Fruit fly (Drosophila melanogaster): Measurements from ENCODE around the gene CG13731.
A peak's percentile ranks its signal among the peaks of the same experiment; 100 is the strongest.

The CG13731 gene

DNA sequence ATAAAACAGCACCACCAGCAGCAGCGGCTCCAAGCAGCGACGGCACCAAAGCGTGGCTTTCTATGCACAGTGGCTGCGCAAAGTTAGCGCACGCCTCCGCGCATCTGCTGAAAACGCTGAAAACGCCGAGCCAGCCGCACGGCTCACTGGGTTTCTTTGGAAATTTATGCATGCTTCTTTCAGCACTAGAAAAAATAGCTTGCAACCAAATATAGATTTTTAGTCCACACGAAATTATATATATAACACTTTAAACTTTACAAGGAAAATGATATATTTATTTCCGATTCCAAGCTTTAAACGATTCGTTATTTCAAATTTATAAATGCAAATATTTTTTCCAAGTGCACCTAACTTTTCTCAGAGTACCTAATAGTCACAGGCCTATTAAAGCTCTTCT, 15.9 kb upstream of the CG13731 start (continued):
- TF ChIP-seq phol (tag; optimal IDR thresholded peaks at IDR 0.05) (peak; percentile 54), Dfd (GFP tag; optimal IDR thresholded peaks at IDR 0.05) (no peak), jigr1 (GFP tag; IDR thresholded peaks at IDR 0.05) (no peak), ttk (GFP tag; IDR thresholded peaks at IDR 0.05) (no peak), CG31365 (tag; optimal IDR thresholded peaks at IDR 0.05) (no peak), CG43689 (GFP tag; IDR thresholded peaks at IDR 0.05) (no peak), cato (GFP tag; optimal IDR thresholded peaks at IDR 0.05; ENCODE audit: borderline replicate concordance) (peak; percentile 7), salm (tag; optimal IDR thresholded peaks at IDR 0.05) (no peak), tup (GFP tag; optimal IDR thresholded peaks at IDR 0.05) (no peak), Dp (GFP tag; optimal IDR thresholded peaks at IDR 0.05) (no peak), bigmax (GFP tag; optimal IDR thresholded peaks at IDR 0.05) (no peak), CG7786 (GFP tag; optimal IDR thresholded peaks at IDR 0.05) (no peak), gce (GFP tag; IDR thresholded peaks at IDR 0.05) (no peak), Six4 (GFP tag; optimal IDR thresholded peaks at IDR 0.05) (peak; percentile 21), CG12942 (GFP tag; optimal IDR thresholded peaks at IDR 0.05) (no peak), HHEX (GFP tag; optimal IDR thresholded peaks at IDR 0.05) (peak; percentile 28), usp (GFP tag; optimal IDR thresholded peaks at IDR 0.05) (no peak), CG18262 (tag; optimal IDR thresholded peaks at IDR 0.05) (peak; percentile 41), HLH3B (GFP tag; IDR thresholded peaks at IDR 0.05) (peak; percentile 51), Adf1 (GFP tag; IDR thresholded peaks at IDR 0.05) (no peak), kay (GFP tag; optimal IDR thresholded peaks at IDR 0.05) (no peak), Dek (tag; optimal IDR thresholded peaks at IDR 0.05) (peak; percentile 12), tio (GFP tag; optimal IDR thresholded peaks at IDR 0.05) (peak; percentile 11), fd3F (GFP tag; optimal IDR thresholded peaks at IDR 0.05) (peak; percentile 2), Usf (GFP tag; optimal IDR thresholded peaks at IDR 0.05) (no peak), pho (GFP tag; optimal IDR thresholded peaks at IDR 0.05) (no peak), rib (GFP tag; IDR thresholded peaks at IDR 0.05) (no peak), CG34376 (GFP tag; optimal IDR thresholded peaks at IDR 0.05) (no peak), nerfin-2 (GFP tag; IDR thresholded peaks at IDR 0.05; ENCODE audit: partially characterized antibody) (no peak), CG32532 (GFP tag; IDR thresholded peaks at IDR 0.05) (0 out of 2 replicates have a peak, but pooled peaks have one; percentile 32), dati (GFP tag; IDR thresholded peaks at IDR 0.05) (no peak), Meics (GFP tag; optimal IDR thresholded peaks at IDR 0.05) (peak; percentile 29), C15 (GFP tag; IDR thresholded peaks at IDR 0.05) (no peak), CG16815 (GFP tag; optimal IDR thresholded peaks at IDR 0.05) (no peak), sna (GFP tag; IDR thresholded peaks at IDR 0.05; ENCODE audit: partially characterized antibody) (no peak), Camta (GFP tag; optimal IDR thresholded peaks at IDR 0.05) (peak; percentile 10), abd-A (tag; optimal IDR thresholded peaks at IDR 0.05) (no peak), ash1 (GFP tag; optimal IDR thresholded peaks at IDR 0.05) (no peak), tap (tag; optimal IDR thresholded peaks at IDR 0.05) (no peak), CG16813 (GFP tag; IDR thresholded peaks at IDR 0.05; ENCODE audit: partially characterized antibody) (no peak), CG1603 (tag; optimal IDR thresholded peaks at IDR 0.05) (no peak), zen2 (GFP tag; IDR thresholded peaks at IDR 0.05; ENCODE audit: partially characterized antibody) (no peak), Bdp1 (GFP tag; optimal IDR thresholded peaks at IDR 0.05) (no peak), Atf3 (GFP tag; optimal IDR thresholded peaks at IDR 0.05) (no peak), sisA (GFP tag; IDR thresholded peaks at IDR 0.05) (peak; percentile 33), CG6254 (GFP tag; optimal IDR thresholded peaks at IDR 0.05) (peak; percentile 66), CG6854 (GFP tag; optimal IDR thresholded peaks at IDR 0.05) (peak; percentile 1), hb (GFP tag; IDR thresholded peaks at IDR 0.05; ENCODE audit: partially characterized antibody) (no peak), tll (GFP tag; optimal IDR thresholded peaks at IDR 0.05) (no peak), ind (GFP tag; optimal IDR thresholded peaks at IDR 0.05) (peak; percentile 38), Rx (GFP tag; IDR thresholded peaks at IDR 0.05) (no peak)
